Worm (Caenorhabditis elegans) whole organism, early embryonic: Measurements from ENCODE around the gene F13H8.6.

Experiments used
- B0310.2 ChIP-seq: sonication (generic microtip); optimal IDR thresholded peaks from 2 replicates; lab custom pipeline; 2016; ENCODE audit warnings: mild to moderate bottlenecking, missing genetic modification characterization, missing compliant biosample characterization
- F13C5.2 ChIP-seq: sonication (generic microtip); optimal IDR thresholded peaks from 2 replicates; lab custom pipeline; 2017; ENCODE audit warnings: mild to moderate bottlenecking, missing genetic modification characterization, inconsistent platforms, missing compliant biosample characterization
- aly-1 ChIP-seq: sonication (generic microtip); optimal IDR thresholded peaks from 2 replicates; lab custom pipeline; 2016; ENCODE audit warnings: missing genetic modification characterization, missing compliant biosample characterization
- ama-1 ChIP-seq: fragments of 150-350 bp; optimal IDR thresholded peaks from 2 replicates; lab custom pipeline; 2014
- ceh-13 ChIP-seq: fragments of 200-800 bp; sonication (Bioruptor generic); optimal IDR thresholded peaks from 2 replicates; lab custom pipeline; 2018; ENCODE audit warnings: mild to moderate bottlenecking, missing genetic modification characterization, missing compliant biosample characterization
- ceh-36 ChIP-seq: sonication (generic microtip); optimal IDR thresholded peaks from 2 replicates; lab custom pipeline; 2016; ENCODE audit warnings: missing genetic modification characterization, inconsistent platforms, missing compliant biosample characterization
- ets-7 ChIP-seq: sonication (generic microtip); optimal IDR thresholded peaks from 2 replicates; lab custom pipeline; 2016; ENCODE audit warnings: missing genotype, missing genetic modification characterization, missing compliant biosample characterization
- flt-1 ChIP-seq: fragments of 200-800 bp; sonication (Bioruptor generic); IDR thresholded peaks from 2 replicates; pipeline ENCODE4 v1.3.6; 2022; ENCODE audit warnings: missing genetic modification characterization, missing compliant biosample characterization
- hmbx-1 ChIP-seq: sonication (generic microtip); optimal IDR thresholded peaks from 2 replicates; lab custom pipeline; 2016; ENCODE audit warnings: mild to moderate bottlenecking, missing genetic modification characterization, missing compliant biosample characterization
- hmg-4 ChIP-seq: fragments of 200-800 bp; sonication (Bioruptor generic); optimal IDR thresholded peaks from 2 replicates; lab custom pipeline; 2018; ENCODE audit warnings: mild to moderate bottlenecking, missing genetic modification characterization, missing compliant biosample characterization
- hnd-1 ChIP-seq: sonication (generic microtip); optimal IDR thresholded peaks from 2 replicates; lab custom pipeline; 2016; ENCODE audit warnings: missing genetic modification characterization, missing compliant biosample characterization
- pes-1 ChIP-seq: fragments of 200-800 bp; sonication (Bioruptor generic); IDR thresholded peaks from 2 replicates; pipeline ENCODE4 v1.3.6; 2022; ENCODE audit warnings: missing genetic modification reagents, missing genetic modification characterization, missing compliant biosample characterization
- scrt-1 ChIP-seq: fragments of 200-800 bp; sonication (Bioruptor generic); IDR thresholded peaks from 2 replicates; pipeline ENCODE4 v1.3.6; 2022; ENCODE audit warnings: missing genetic modification characterization, missing compliant biosample characterization
- sea-1 ChIP-seq: fragments of 200-800 bp; sonication (Bioruptor generic); conservative IDR thresholded peaks from 2 replicates; pipeline ENCODE4 v1.3.6; 2022; ENCODE audit warnings: missing genetic modification characterization, missing compliant biosample characterization
- tbx-11 ChIP-seq: fragments of 200-800 bp; sonication (Bioruptor generic); IDR thresholded peaks from 2 replicates; pipeline ENCODE4 v1.3.6; 2022; ENCODE audit warnings: missing genetic modification characterization, missing compliant biosample characterization
- tbx-37 ChIP-seq: fragments of 200-800 bp; sonication (Bioruptor generic); conservative IDR thresholded peaks from 2 replicates; pipeline ENCODE4 v1.3.6; 2022; ENCODE audit warnings: missing genetic modification reagents, missing genetic modification characterization, missing compliant biosample characterization
- tra-4 ChIP-seq: sonication (generic microtip); optimal IDR thresholded peaks from 2 replicates; lab custom pipeline; 2017; ENCODE audit warnings: missing genetic modification characterization, missing compliant biosample characterization

Gene F13H8.6

ce11 chrII:6248029-6248428 is 38.7 kb downstream of the F13H8.6 start:
- TF ChIP-seq pes-1 (no peak), sea-1 (GFP tag; lab: Robert Waterston, UW) (no peak), tbx-11 (GFP tag; lab: Robert Waterston, UW) (no peak), hmg-4 (GFP tag; lab: Kevin White, UChicago) (no peak), ceh-36 (tag; lab: Kevin White, UChicago) (no peak), flt-1 (no peak), ama-1 (lab: Kevin White, UChicago) (no peak), tbx-37 (GFP tag; lab: Robert Waterston, UW) (no peak)

- TF ChIP-seq B0310.2 (tag; lab: Kevin White, UChicago) = no peak
- TF ChIP-seq aly-1 = no peak
- no peak for TF ChIP-seq tbx-11 (GFP tag; lab: Robert Waterston, UW)
- TF ChIP-seq tra-4 (tag; lab: Kevin White, UChicago) = no peak
- no peak for TF ChIP-seq hnd-1 (tag; lab: Kevin White, UChicago)
- TF ChIP-seq ama-1 (lab: Kevin White, UChicago) = no peak
- TF ChIP-seq tbx-37 (GFP tag; lab: Robert Waterston, UW) = no peak
- no peak for TF ChIP-seq ceh-36 (tag; lab: Kevin White, UChicago)
- no peak for TF ChIP-seq ets-7
- TF ChIP-seq hmg-4 (GFP tag; lab: Kevin White, UChicago) = no peak
- TF ChIP-seq pes-1 = no peak
- TF ChIP-seq sea-1 (GFP tag; lab: Robert Waterston, UW) = no peak
These were observed 39.8 kb downstream of the F13H8.6 start, which contains the start of gene T24H7.2 for ce11 chrII:6247011-6247410. Gene T24H7.2, plus strand, starts transcription at chrII:6247311.

- no peak for TF ChIP-seq tbx-11 (GFP tag; lab: Robert Waterston, UW)
- TF ChIP-seq tra-4 (tag; lab: Kevin White, UChicago) = no peak
- TF ChIP-seq ets-7 = no peak
- TF ChIP-seq ceh-13 (GFP tag; lab: Kevin White, UChicago) = no peak
These were observed 40.7 kb downstream of the F13H8.6 start, which contains the start of gene lelo-1 for ce11 chrII:6246054-6246453. Gene lelo-1, plus strand, starts transcription at chrII:6246354.

ce11 chrII:6245199-6245702 is 41.5 kb downstream of the F13H8.6 start, which contains the start of gene blos-4:
Gene blos-4, plus strand, starts transcription at chrII:6245249.
- no peak for TF ChIP-seq hmg-4 (GFP tag; lab: Kevin White, UChicago)
- TF ChIP-seq hmbx-1 (tag; lab: Kevin White, UChicago) = no peak
- TF ChIP-seq ceh-13 (GFP tag; lab: Kevin White, UChicago) = no peak
- TF ChIP-seq scrt-1 = no peak
- TF ChIP-seq tbx-37 (GFP tag; lab: Robert Waterston, UW) = no peak
- TF ChIP-seq ama-1 (lab: Kevin White, UChicago) = no peak
- TF ChIP-seq aly-1 = no peak
- TF ChIP-seq sea-1 (GFP tag; lab: Robert Waterston, UW) = no peak
- no peak for TF ChIP-seq hnd-1 (tag; lab: Kevin White, UChicago)
- TF ChIP-seq tra-4 (tag; lab: Kevin White, UChicago) = no peak
- no peak for TF ChIP-seq F13C5.2 (tag; lab: Kevin White, UChicago)
- TF ChIP-seq flt-1 = no peak

DNA sequence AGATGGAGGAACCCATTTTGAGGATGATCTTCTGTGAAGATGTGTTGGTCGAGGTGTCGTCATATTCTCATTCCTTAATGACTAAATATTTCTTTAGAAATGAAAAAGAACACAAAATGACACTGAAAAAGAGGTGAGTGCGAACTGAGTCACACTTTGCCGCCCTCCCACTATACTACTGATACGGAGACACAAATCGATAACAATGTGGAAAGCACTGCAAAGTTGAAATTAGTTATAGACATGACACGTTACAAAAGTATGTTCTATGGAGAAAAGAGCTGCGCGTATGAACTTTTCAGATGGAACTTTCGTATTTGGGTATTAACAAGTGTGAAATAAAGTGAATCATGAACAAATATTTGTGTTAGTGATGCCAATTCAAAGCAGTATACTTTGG is 42.6 kb downstream of the F13H8.6 start, which contains the start of gene tat-4:
tat-4 (minus strand) TSS at position 117 of the 400 bp plus-strand sequence.
- TF ChIP-seq ceh-36 (tag; lab: Kevin White, UChicago) = no peak
- no peak for TF ChIP-seq hnd-1 (tag; lab: Kevin White, UChicago)
- TF ChIP-seq ets-7 = no peak
- no peak for TF ChIP-seq F13C5.2 (tag; lab: Kevin White, UChicago)
- TF ChIP-seq tbx-11 (GFP tag; lab: Robert Waterston, UW) = no peak
- TF ChIP-seq aly-1 = no peak
- TF ChIP-seq hmbx-1 (tag; lab: Kevin White, UChicago) = no peak
- no peak for TF ChIP-seq hmg-4 (GFP tag; lab: Kevin White, UChicago)
- no peak for TF ChIP-seq ceh-13 (GFP tag; lab: Kevin White, UChicago)
- TF ChIP-seq scrt-1 = no peak
- no peak for TF ChIP-seq B0310.2 (tag; lab: Kevin White, UChicago)
- no peak for TF ChIP-seq tbx-37 (GFP tag; lab: Robert Waterston, UW)
- no peak for TF ChIP-seq ama-1 (lab: Kevin White, UChicago)
- TF ChIP-seq tra-4 (tag; lab: Kevin White, UChicago) = no peak

- no peak for TF ChIP-seq scrt-1
- no peak for TF ChIP-seq sea-1 (GFP tag; lab: Robert Waterston, UW)
- TF ChIP-seq B0310.2 (tag; lab: Kevin White, UChicago) = no peak
- no peak for TF ChIP-seq ceh-13 (GFP tag; lab: Kevin White, UChicago)
- TF ChIP-seq ets-7 = no peak
- no peak for TF ChIP-seq aly-1
- TF ChIP-seq flt-1 = no peak
- TF ChIP-seq tbx-11 (GFP tag; lab: Robert Waterston, UW) = no peak
- no peak for TF ChIP-seq tra-4 (tag; lab: Kevin White, UChicago)
- TF ChIP-seq hmg-4 (GFP tag; lab: Kevin White, UChicago) = no peak
- no peak for TF ChIP-seq hmbx-1 (tag; lab: Kevin White, UChicago)
- TF ChIP-seq ceh-36 (tag; lab: Kevin White, UChicago) = no peak
- no peak for TF ChIP-seq tbx-37 (GFP tag; lab: Robert Waterston, UW)
- TF ChIP-seq pes-1 = no peak
- TF ChIP-seq F13C5.2 (tag; lab: Kevin White, UChicago) = no peak
- no peak for TF ChIP-seq ama-1 (lab: Kevin White, UChicago)
- TF ChIP-seq hnd-1 (tag; lab: Kevin White, UChicago) = no peak
These were observed 45.0 kb downstream of the F13H8.6 start, which contains the start of gene T24H7.8 for ce11 chrII:6241758-6242157. Gene T24H7.8, plus strand, starts transcription at chrII:6242058.
